Fruit fly (Drosophila melanogaster) whole organism, pupa: ENCODE results near the gene odd.

ENCODE experiments used
- CG10348 ChIP-seq: fragments of 200-800 bp; sonication (Bioruptor generic); IDR thresholded peaks from 2 replicates; pipeline ENCODE4 v1.3.6; 2022; ENCODE audit warnings: missing biosample characterization, missing genetic modification characterization
- CG12605 ChIP-seq: fragments of 200-800 bp; sonication (Bioruptor generic); IDR thresholded peaks from 2 replicates; pipeline ENCODE4 v1.3.6; 2022; ENCODE audit warnings: missing biosample characterization, missing genetic modification characterization
- CG13204 ChIP-seq: fragments of 200-800 bp; sonication (Bioruptor generic); optimal IDR thresholded peaks from 2 replicates; lab custom pipeline; 2018; ENCODE audit warnings: missing biosample characterization, mild to moderate bottlenecking, missing genetic modification characterization, moderate library complexity
- CG14655 ChIP-seq: fragments of 200-800 bp; sonication (Bioruptor generic); optimal IDR thresholded peaks from 3 replicates; lab custom pipeline; 2017; ENCODE audit warnings: mild to moderate bottlenecking, missing biosample characterization, missing genetic modification reagents, missing genetic modification characterization
- CG15710 ChIP-seq: fragments of 200-800 bp; sonication (Bioruptor generic); optimal IDR thresholded peaks from 2 replicates; lab custom pipeline; 2018; ENCODE audit warnings: missing biosample characterization, mild to moderate bottlenecking, missing genetic modification characterization, moderate library complexity
- CG17806 ChIP-seq: fragments of 200-800 bp; sonication (Bioruptor generic); optimal IDR thresholded peaks from 2 replicates; lab custom pipeline; 2018; ENCODE audit warnings: missing biosample characterization, mild to moderate bottlenecking, missing genetic modification characterization, moderate library complexity
- CG32121 ChIP-seq: fragments of 200-800 bp; sonication (Bioruptor generic); IDR thresholded peaks from 2 replicates; pipeline ENCODE4 v1.3.6; 2022; ENCODE audit warnings: missing biosample characterization, missing genetic modification characterization
- CG34367 ChIP-seq: fragments of 200-800 bp; sonication (Bioruptor generic); optimal IDR thresholded peaks from 2 replicates; lab custom pipeline; 2018; ENCODE audit warnings: missing biosample characterization, mild to moderate bottlenecking, missing genetic modification characterization
- CG4496 ChIP-seq: fragments of 200-800 bp; sonication (Bioruptor generic); IDR thresholded peaks from 3 replicates; pipeline ENCODE4 v1.3.6; 2022; ENCODE audit warnings: missing biosample characterization, missing genetic modification characterization
- CG8159 ChIP-seq: fragments of 200-800 bp; sonication (Bioruptor generic); optimal IDR thresholded peaks from 3 replicates; lab custom pipeline; 2018; ENCODE audit warnings: missing biosample characterization, mild to moderate bottlenecking, missing genetic modification characterization, moderate library complexity
- CG8301 ChIP-seq: fragments of 200-800 bp; sonication (Bioruptor generic); optimal IDR thresholded peaks from 2 replicates; lab custom pipeline; 2018; ENCODE audit warnings: missing biosample characterization, mild to moderate bottlenecking, missing genetic modification characterization
- CG9948 ChIP-seq: fragments of 200-800 bp; sonication (Bioruptor generic); optimal IDR thresholded peaks from 2 replicates; lab custom pipeline; 2018; ENCODE audit warnings: missing biosample characterization, mild to moderate bottlenecking, missing genetic modification characterization, moderate library complexity
- D1 ChIP-seq: fragments of 200-800 bp; sonication (Bioruptor generic); optimal IDR thresholded peaks from 2 replicates; lab custom pipeline; 2018; ENCODE audit warnings: missing biosample characterization, mild to moderate bottlenecking, missing genetic modification characterization, moderate library complexity
- EcR ChIP-seq: fragments of 200-800 bp; sonication (Bioruptor generic); optimal IDR thresholded peaks from 3 replicates; lab custom pipeline; 2019; ENCODE audit warnings: missing biosample characterization, missing genetic modification characterization, mild to moderate bottlenecking, moderate library complexity, missing genetic modification reagents
- Ets98B ChIP-seq: fragments of 200-800 bp; sonication (Bioruptor generic); IDR thresholded peaks from 2 replicates; pipeline ENCODE4 v1.3.6; 2022; ENCODE audit warnings: missing biosample characterization, missing genetic modification characterization
- Pif1A ChIP-seq: fragments of 200-800 bp; sonication (Bioruptor generic); optimal IDR thresholded peaks from 3 replicates; lab custom pipeline; 2016; ENCODE audit warnings: missing biosample characterization, missing genetic modification characterization
- Pif1B ChIP-seq: fragments of 200-800 bp; sonication (Bioruptor generic); optimal IDR thresholded peaks from 3 replicates; lab custom pipeline; 2016; ENCODE audit warnings: missing biosample characterization, missing genetic modification characterization
- Snoo ChIP-seq: fragments of 200-800 bp; sonication (Bioruptor generic); optimal IDR thresholded peaks from 3 replicates; lab custom pipeline; 2017; ENCODE audit warnings: missing biosample characterization, mild to moderate bottlenecking, missing genetic modification characterization, inconsistent platforms
- fd96Ca ChIP-seq: fragments of 200-800 bp; sonication (Bioruptor generic); IDR thresholded peaks from 3 replicates; pipeline ENCODE4 v1.3.6; 2022; ENCODE audit warnings: missing biosample characterization, missing genetic modification characterization
- gl ChIP-seq: fragments of 200-800 bp; sonication (Bioruptor generic); optimal IDR thresholded peaks from 2 replicates; lab custom pipeline; 2018; ENCODE audit warnings: missing biosample characterization, mild to moderate bottlenecking, missing genetic modification characterization
- rn ChIP-seq: fragments of 200-800 bp; sonication (Bioruptor generic); IDR thresholded peaks from 2 replicates; pipeline ENCODE4 v1.3.6; 2022; ENCODE audit warnings: missing biosample characterization, missing genetic modification characterization

The odd gene

dm6 chr2L:3600847-3601246, 5.7 kb downstream of the odd start:
- TF ChIP-seq CG8159 (tag; lab: Kevin White, UChicago): peak; percentile 12
- TF ChIP-seq fd96Ca (GFP tag; lab: Robert Waterston, UW): 0 out of 3 replicates have a peak, but pooled peaks have one; percentile 10
- TF ChIP-seq CG17806 (tag; lab: Kevin White, UChicago): peak; percentile 24
- no peak for TF ChIP-seq gl
- TF ChIP-seq CG8301: no peak
- peak; percentile 25 for TF ChIP-seq CG15710 (tag; lab: Kevin White, UChicago)

dm6 chr2L:3598485-3598884, 8.1 kb downstream of the odd start:
- TF ChIP-seq CG4496 (GFP tag; lab: Robert Waterston, UW) (peak; percentile 66), CG15710 (tag; lab: Kevin White, UChicago) (peak; percentile 44), D1 (tag; lab: Kevin White, UChicago) (no peak), Pif1A (GFP tag; lab: Kevin White, UChicago) (peak; percentile 41), CG12605 (no peak), gl (no peak), CG14655 (GFP tag; lab: Kevin White, UChicago) (peak; percentile 63), Snoo (no peak), CG8301 (peak; percentile 28), rn (GFP tag; lab: Robert Waterston, UW) (no peak), CG32121 (no peak), CG13204 (no peak), Ets98B (GFP tag; lab: Robert Waterston, UW) (peak; percentile 33), CG10348 (GFP tag; lab: Robert Waterston, UW) (no peak), CG9948 (tag; lab: Kevin White, UChicago) (peak; percentile 57), fd96Ca (GFP tag; lab: Robert Waterston, UW) (peak; percentile 71), EcR (GFP tag; lab: Kevin White, UChicago) (no peak), CG34367 (tag; lab: Kevin White, UChicago) (peak; percentile 45), Pif1B (no peak), CG17806 (tag; lab: Kevin White, UChicago) (peak; percentile 52), CG8159 (tag; lab: Kevin White, UChicago) (peak; percentile 47)
- TF ChIP-seq, all 21 proteins: peak for 11

- TF ChIP-seq fd96Ca (GFP tag; lab: Robert Waterston, UW) (peak; percentile 60; the same call in 2 of the 3 replicates), CG12605 (0 out of 2 replicates have a peak, but pooled peaks have one; percentile 17), D1 (tag; lab: Kevin White, UChicago) (no peak), CG17806 (tag; lab: Kevin White, UChicago) (peak; percentile 25), CG4496 (GFP tag; lab: Robert Waterston, UW) (peak; percentile 66; the same call in 2 of the 3 replicates)
Observed at dm6 chr2L:3597126-3597525, 9.4 kb downstream of the odd start.

- peak; percentile 34 for TF ChIP-seq CG8159 (tag; lab: Kevin White, UChicago)
- peak; percentile 43 for TF ChIP-seq CG14655 (GFP tag; lab: Kevin White, UChicago)
- peak; percentile 31; the same call in 1 of the 3 replicates for TF ChIP-seq CG4496 (GFP tag; lab: Robert Waterston, UW)
- no peak for TF ChIP-seq CG13204
- peak; percentile 35 for TF ChIP-seq CG17806 (tag; lab: Kevin White, UChicago)
- TF ChIP-seq CG8301: peak; percentile 39
- TF ChIP-seq CG34367 (tag; lab: Kevin White, UChicago): peak; percentile 9
- TF ChIP-seq Pif1A (GFP tag; lab: Kevin White, UChicago): peak; percentile 18
- no peak for TF ChIP-seq D1 (tag; lab: Kevin White, UChicago)
- peak; percentile 51 for TF ChIP-seq CG15710 (tag; lab: Kevin White, UChicago)
- TF ChIP-seq CG9948 (tag; lab: Kevin White, UChicago): peak; percentile 55
- no peak for TF ChIP-seq Pif1B
Observed at dm6 chr2L:3594629-3595028, 11.9 kb downstream of the odd start.

dm6 chr2L:3594000-3594399, 12.6 kb downstream of the odd start:
- TF ChIP-seq CG32121: no peak
- TF ChIP-seq CG14655 (GFP tag; lab: Kevin White, UChicago): peak; percentile 76
- TF ChIP-seq D1 (tag; lab: Kevin White, UChicago): peak; percentile 30
- TF ChIP-seq Pif1B: peak; percentile 78
- TF ChIP-seq rn (GFP tag; lab: Robert Waterston, UW): peak; percentile 52
- peak; percentile 90 for TF ChIP-seq CG8159 (tag; lab: Kevin White, UChicago)
- TF ChIP-seq CG13204: peak; percentile 49
- TF ChIP-seq CG17806 (tag; lab: Kevin White, UChicago): peak; percentile 88
- TF ChIP-seq Snoo: peak; percentile 67
- TF ChIP-seq gl: peak; percentile 83
- peak; percentile 82 for TF ChIP-seq CG9948 (tag; lab: Kevin White, UChicago)
- peak; percentile 61 for TF ChIP-seq CG12605
- peak; percentile 81 for TF ChIP-seq fd96Ca (GFP tag; lab: Robert Waterston, UW)
- peak; percentile 79 for TF ChIP-seq Pif1A (GFP tag; lab: Kevin White, UChicago)
- TF ChIP-seq CG15710 (tag; lab: Kevin White, UChicago): peak; percentile 90
- peak; percentile 44; the same call in 1 of the 2 replicates for TF ChIP-seq Ets98B (GFP tag; lab: Robert Waterston, UW)
- no peak for TF ChIP-seq CG10348 (GFP tag; lab: Robert Waterston, UW)
- TF ChIP-seq EcR (GFP tag; lab: Kevin White, UChicago): peak; percentile 24
- peak; percentile 86 for TF ChIP-seq CG34367 (tag; lab: Kevin White, UChicago)
- TF ChIP-seq CG8301: peak; percentile 67
- TF ChIP-seq CG4496 (GFP tag; lab: Robert Waterston, UW): peak; percentile 79; the same call in 2 of the 3 replicates

- TF ChIP-seq CG8159 (tag; lab: Kevin White, UChicago) (no peak), CG10348 (GFP tag; lab: Robert Waterston, UW) (no peak), Snoo (no peak), D1 (tag; lab: Kevin White, UChicago) (no peak), Ets98B (GFP tag; lab: Robert Waterston, UW) (no peak), CG12605 (no peak), rn (GFP tag; lab: Robert Waterston, UW) (no peak), CG4496 (GFP tag; lab: Robert Waterston, UW) (no peak), Pif1B (no peak), CG13204 (no peak), CG14655 (GFP tag; lab: Kevin White, UChicago) (no peak), CG9948 (tag; lab: Kevin White, UChicago) (no peak), EcR (GFP tag; lab: Kevin White, UChicago) (no peak)
Observed at dm6 chr2L:3590797-3591196, 15.8 kb downstream of the odd start.
